Worm (Caenorhabditis elegans) whole organism, L1 larva: ENCODE data around the gene try-10.

Source experiments
- aly-2 ChIP-seq: fragments of 150-350 bp; optimal IDR thresholded peaks from 2 replicates; lab custom pipeline; 2014; ENCODE audit warnings: missing biosample characterization, missing genetic modification characterization
- blmp-1 ChIP-seq: fragments of 150-350 bp; optimal IDR thresholded peaks from 2 replicates; lab custom pipeline; 2014; ENCODE audit warnings: missing biosample characterization, missing genetic modification characterization
- lir-3 ChIP-seq: sonication (generic microtip); optimal IDR thresholded peaks from 2 replicates; lab custom pipeline; 2016; ENCODE audit warnings: mild to moderate bottlenecking, missing genetic modification characterization, moderate library complexity, missing compliant biosample characterization; ENCODE audit not compliant: poor library complexity
- lsy-2 ChIP-seq, 2 experiments: fragments of 150-350 bp; optimal IDR thresholded peaks; 2 replicates each; lab custom pipeline; 2014; ENCODE audit warnings: missing biosample characterization in 2 of 2, missing genetic modification characterization in 2 of 2
- nhr-28 ChIP-seq: fragments of 150-350 bp; optimal IDR thresholded peaks from 2 replicates; lab custom pipeline; 2014; ENCODE audit warnings: missing biosample characterization, missing genetic modification characterization

DNA sequence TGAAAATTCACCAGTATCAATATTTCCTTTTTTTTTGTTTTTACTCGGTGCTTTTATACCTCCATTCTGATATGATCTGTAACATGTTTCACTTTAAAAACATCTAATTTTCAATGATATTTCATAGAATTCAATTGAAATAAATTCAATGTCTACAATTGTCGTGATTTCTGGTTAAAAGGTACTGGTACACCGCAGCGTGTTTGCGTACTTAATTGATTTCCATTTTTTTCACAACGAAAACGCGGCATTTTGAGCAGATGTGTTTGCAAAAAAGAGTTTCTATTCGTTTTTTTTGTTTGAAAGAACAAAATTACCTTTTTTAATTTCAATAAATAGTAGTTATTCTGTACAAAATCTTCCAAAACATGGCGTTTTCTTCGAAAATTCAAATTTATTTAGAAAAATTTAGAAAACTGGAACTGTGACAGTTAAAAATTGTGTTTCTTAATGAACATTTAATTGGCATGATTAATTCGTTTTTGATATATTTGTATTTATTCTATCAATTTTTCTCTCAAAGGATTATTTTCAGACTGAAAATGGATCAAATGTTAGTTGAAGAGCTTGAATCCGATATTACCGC, 42.4 kb downstream of the try-10 start, which contains the start of gene pnn-1:
- TF ChIP-seq lir-3 (tag; lab: Kevin White, UChicago), result no peak
- TF ChIP-seq lsy-2 (tag; optimal IDR thresholded peaks at IDR 0.05; lab: Kevin White, UChicago), result peak; percentile 71 to 86
- no peak for TF ChIP-seq nhr-28
- TF ChIP-seq aly-2, result no peak
- peak; percentile 41 for TF ChIP-seq blmp-1 (tag; lab: Kevin White, UChicago)
